Worm (Caenorhabditis elegans) whole organism, early embryonic: ENCODE measurements around the gene C30F2.5.

Experiments used
- ama-1 ChIP-seq: fragments of 150-350 bp; optimal IDR thresholded peaks from 2 replicates; lab custom pipeline; 2014
- hmbx-1 ChIP-seq: sonication (generic microtip); optimal IDR thresholded peaks from 2 replicates; lab custom pipeline; 2016; ENCODE audit warnings: mild to moderate bottlenecking, missing genetic modification characterization, missing compliant biosample characterization
- hmg-4 ChIP-seq: fragments of 200-800 bp; sonication (Bioruptor generic); optimal IDR thresholded peaks from 2 replicates; lab custom pipeline; 2018; ENCODE audit warnings: mild to moderate bottlenecking, missing genetic modification characterization, missing compliant biosample characterization
- scrt-1 ChIP-seq: fragments of 200-800 bp; sonication (Bioruptor generic); IDR thresholded peaks from 2 replicates; pipeline ENCODE4 v1.3.6; 2022; ENCODE audit warnings: missing genetic modification characterization, missing compliant biosample characterization

DNA sequence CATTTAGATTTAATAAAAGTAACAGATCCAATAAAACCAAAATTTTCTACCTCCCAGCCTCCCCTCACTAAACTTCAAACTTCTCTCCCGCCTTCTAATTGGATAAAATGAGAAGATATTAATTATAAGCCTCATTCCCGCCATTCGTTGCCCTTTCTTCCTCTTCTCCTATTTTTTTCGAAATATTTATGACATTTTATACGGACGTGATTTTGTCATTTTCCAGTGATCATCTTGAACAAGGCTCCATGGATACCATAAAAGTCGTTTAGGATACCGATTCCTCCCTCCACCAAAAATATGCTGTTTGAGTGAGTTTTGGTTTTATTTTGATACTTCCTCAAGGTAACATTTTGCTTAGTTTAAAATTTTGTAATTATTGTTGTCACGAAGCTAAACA is 8.9 kb downstream of the C30F2.5 start, which contains the start of gene ZK1073.2:
- no peak for TF ChIP-seq hmg-4 (GFP tag; lab: Kevin White, UChicago)
- TF ChIP-seq ama-1 (lab: Kevin White, UChicago) = no peak
- no peak for TF ChIP-seq scrt-1 (GFP tag; lab: Robert Waterston, UW)
- no peak for TF ChIP-seq hmbx-1
